Fruit fly (Drosophila melanogaster): ENCODE measurements around the gene Rsph9.
A peak's percentile ranks its signal among the peaks of the same experiment; 100 is the strongest.

Gene Rsph9

DNA sequence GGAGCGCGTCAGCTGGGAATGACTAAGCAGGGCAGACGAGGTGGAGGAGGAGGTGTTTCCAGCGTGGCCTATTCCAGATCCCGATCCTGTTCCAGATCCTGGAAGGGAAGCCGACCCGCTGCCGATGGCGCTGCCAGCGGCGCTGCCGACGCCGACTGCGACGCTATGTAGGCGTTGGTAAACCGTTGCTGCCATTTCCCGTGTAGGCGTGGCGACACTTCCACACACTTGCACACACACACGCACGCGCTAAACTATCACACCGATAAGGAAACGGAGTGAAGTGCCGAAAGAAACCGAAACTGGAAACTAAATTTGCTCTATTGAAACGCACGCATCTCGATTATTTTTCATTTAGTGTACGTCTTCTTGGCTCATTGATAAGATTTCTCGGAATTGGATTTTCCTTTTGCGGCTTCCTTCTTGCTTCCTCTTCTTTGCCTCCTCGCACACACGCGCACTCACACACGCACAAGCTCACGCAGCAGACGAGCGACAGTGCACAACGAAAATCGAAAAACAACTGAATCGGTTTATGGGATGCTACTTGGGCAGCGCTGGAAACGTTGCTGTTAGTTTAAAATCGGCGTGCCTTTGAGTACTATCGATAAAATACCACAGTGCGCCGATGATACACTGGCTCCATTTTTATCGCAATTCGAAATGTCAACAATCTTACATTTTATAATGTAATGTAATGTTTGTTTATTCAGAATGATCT is 28.7 kb downstream of the Rsph9 start, which contains the start of gene Lrch (continued):
- TF ChIP-seq caup (GFP tag; optimal IDR thresholded peaks at IDR 0.05; ENCODE audit: severe bottlenecking) = peak; percentile 31
- peak; percentile 29 for TF ChIP-seq org-1 (GFP tag; optimal IDR thresholded peaks at IDR 0.05)
- TF ChIP-seq wek (GFP tag; optimal IDR thresholded peaks at IDR 0.05) = no peak
- peak; percentile 32 for TF ChIP-seq Blimp-1 (GFP tag; optimal IDR thresholded peaks at IDR 0.05)
- TF ChIP-seq twi (tag; optimal IDR thresholded peaks at IDR 0.05) = no peak
- TF ChIP-seq Max (GFP tag; optimal IDR thresholded peaks at IDR 0.05) = no peak
- no peak for TF ChIP-seq CG10565 (GFP tag; optimal IDR thresholded peaks at IDR 0.05)
- TF ChIP-seq ara (GFP tag; IDR thresholded peaks at IDR 0.05) = 0 out of 2 replicates have a peak, but pooled peaks have one; percentile 34
- no peak for TF ChIP-seq sim (GFP tag; IDR thresholded peaks at IDR 0.05)
- no peak for TF ChIP-seq fd3F (GFP tag; optimal IDR thresholded peaks at IDR 0.05)
- TF ChIP-seq run (tag; optimal IDR thresholded peaks at IDR 0.05) = no peak
- TF ChIP-seq HmgZ (tag; optimal IDR thresholded peaks at IDR 0.05) = peak; percentile 34
- no peak for TF ChIP-seq pb (GFP tag; optimal IDR thresholded peaks at IDR 0.05)
- TF ChIP-seq Sin3A (optimal IDR thresholded peaks at IDR 0.05) = no peak
- TF ChIP-seq stc (GFP tag; IDR thresholded peaks at IDR 0.05) = no peak
- TF ChIP-seq CG13287 (GFP tag; IDR thresholded peaks at IDR 0.05; ENCODE audit: partially characterized antibody) = peak; percentile 80
- TF ChIP-seq exex (tag; optimal IDR thresholded peaks at IDR 0.05) = peak; percentile 56
- TF ChIP-seq CG18599 (GFP tag; optimal IDR thresholded peaks at IDR 0.05) = peak; percentile 2
- 0 out of 3 replicates have a peak, but pooled peaks have one; percentile 42 for TF ChIP-seq H15 (GFP tag; IDR thresholded peaks at IDR 0.05)
- no peak; the same call in 1 of the 2 replicates for TF ChIP-seq CG9932 (GFP tag; IDR thresholded peaks at IDR 0.05)
- no peak for TF ChIP-seq sd (tag; optimal IDR thresholded peaks at IDR 0.05)
- no peak for TF ChIP-seq CG17912 (GFP tag; optimal IDR thresholded peaks at IDR 0.05)
- no peak for TF ChIP-seq en (GFP tag; optimal IDR thresholded peaks at IDR 0.05)
- TF ChIP-seq croc (GFP tag; conservative IDR thresholded peaks at IDR 0.05) = no peak
- no peak for TF ChIP-seq ATbp (GFP tag; optimal IDR thresholded peaks at IDR 0.05)
- TF ChIP-seq dm (GFP tag; optimal IDR thresholded peaks at IDR 0.05) = peak; percentile 44
- peak; percentile 93 for TF ChIP-seq CG17385 (GFP tag; optimal IDR thresholded peaks at IDR 0.05)
- TF ChIP-seq CG1603 (tag; optimal IDR thresholded peaks at IDR 0.05) = peak; percentile 63
- no peak for TF ChIP-seq C15 (GFP tag; IDR thresholded peaks at IDR 0.05)
- TF ChIP-seq CG17829 (tag; optimal IDR thresholded peaks at IDR 0.05) = peak; percentile 30
- TF ChIP-seq kay (GFP tag; optimal IDR thresholded peaks at IDR 0.05) = no peak
- no peak for TF ChIP-seq CG14965 (GFP tag; optimal IDR thresholded peaks at IDR 0.05; ENCODE audit: borderline replicate concordance)
- TF ChIP-seq CG34224 (GFP tag; IDR thresholded peaks at IDR 0.05; ENCODE audit: partially characterized antibody) = peak; percentile 60
- no peak for TF ChIP-seq Antp (GFP tag; optimal IDR thresholded peaks at IDR 0.05)
- TF ChIP-seq nau (GFP tag; optimal IDR thresholded peaks at IDR 0.05) = peak; percentile 8
- TF ChIP-seq Rx (GFP tag; IDR thresholded peaks at IDR 0.05) = no peak; the same call in 1 of the 2 replicates
- TF ChIP-seq kah (GFP tag; optimal IDR thresholded peaks at IDR 0.05) = peak; percentile 8
- TF ChIP-seq Nf-YB (GFP tag; optimal IDR thresholded peaks at IDR 0.05) = no peak
- no peak for TF ChIP-seq emc (GFP tag; optimal IDR thresholded peaks at IDR 0.05)
- TF ChIP-seq CG11398 (GFP tag; optimal IDR thresholded peaks at IDR 0.05) = peak; percentile 24
- no peak for TF ChIP-seq Vsx1 (GFP tag; optimal IDR thresholded peaks at IDR 0.05)
- TF ChIP-seq Lpt (GFP tag; optimal IDR thresholded peaks at IDR 0.05) = no peak
- TF ChIP-seq Dad (GFP tag; optimal IDR thresholded peaks at IDR 0.05) = peak; percentile 9
- no peak for TF ChIP-seq CG12219 (GFP tag; optimal IDR thresholded peaks at IDR 0.05)
- TF ChIP-seq Drgx (GFP tag; IDR thresholded peaks at IDR 0.05) = peak; percentile 12; the same call in 1 of the 2 replicates
- peak; percentile 21; the same call in 1 of the 2 replicates for TF ChIP-seq Atf6 (GFP tag; IDR thresholded peaks at IDR 0.05)
- TF ChIP-seq CG6654 (GFP tag; optimal IDR thresholded peaks at IDR 0.05) = no peak
- TF ChIP-seq CG10979 (tag; optimal IDR thresholded peaks at IDR 0.05) = peak; percentile 22
- no peak for TF ChIP-seq CG4424 (GFP tag; optimal IDR thresholded peaks at IDR 0.05)
- no peak for TF ChIP-seq yki (optimal IDR thresholded peaks at IDR 0.05)
